Worm (Caenorhabditis elegans): ENCODE data around the gene F28A12.10.

DNA sequence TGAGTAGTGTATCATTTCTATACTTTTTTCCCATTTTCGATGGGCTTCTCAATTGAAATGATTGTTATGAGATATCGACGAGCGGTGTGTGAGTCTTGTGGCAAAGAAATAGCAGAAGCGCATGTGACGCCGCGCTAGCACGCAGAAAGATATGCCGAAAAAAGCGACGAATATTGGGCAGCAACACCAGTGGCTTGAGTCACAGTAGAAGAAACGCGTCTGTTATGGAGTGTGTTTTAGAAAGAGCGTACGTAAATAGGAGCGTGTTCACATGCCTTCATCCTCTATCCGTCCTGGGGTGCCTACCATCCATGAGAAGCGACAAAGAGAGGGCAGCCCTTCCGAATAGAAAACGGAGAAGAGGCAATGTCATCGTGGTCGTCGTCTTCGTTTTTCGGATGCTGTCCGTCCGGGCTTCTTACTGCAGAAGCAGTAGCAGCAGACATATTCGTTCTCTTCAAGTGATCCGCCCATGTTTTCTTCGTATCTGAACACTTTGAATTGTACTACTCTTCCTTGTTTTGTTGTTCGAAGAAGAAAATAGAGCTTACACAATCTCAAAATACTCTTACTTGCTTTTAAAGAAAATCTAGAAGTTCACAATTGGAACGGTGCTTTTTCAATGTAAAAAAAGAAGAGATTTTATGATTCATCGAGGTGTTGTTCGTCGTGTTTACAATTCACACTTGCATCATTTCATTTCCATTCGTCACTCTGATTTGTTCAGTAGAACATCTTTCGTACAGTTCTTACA, 27.6 kb downstream of the F28A12.10 start:
- no peak for TF ChIP-seq zag-1 (tag; optimal IDR thresholded peaks at IDR 0.05)
- TF ChIP-seq lsy-12 (tag; optimal IDR thresholded peaks at IDR 0.05): no peak
- TF ChIP-seq pha-4 (tag; optimal IDR thresholded peaks at IDR 0.05): no peak
- no peak for TF ChIP-seq unc-62 (GFP tag; optimal IDR thresholded peaks at IDR 0.05)
- TF ChIP-seq ceh-9 (tag; optimal IDR thresholded peaks at IDR 0.05): no peak
- TF ChIP-seq ztf-4 (tag; optimal IDR thresholded peaks at IDR 0.05): no peak
- TF ChIP-seq aly-2 (tag; optimal IDR thresholded peaks at IDR 0.05): no peak
- TF ChIP-seq ama-1 (optimal IDR thresholded peaks at IDR 0.05): no peak
